Fruit fly (Drosophila melanogaster): ENCODE results near the gene CG4408.

CG4408 gene

DNA sequence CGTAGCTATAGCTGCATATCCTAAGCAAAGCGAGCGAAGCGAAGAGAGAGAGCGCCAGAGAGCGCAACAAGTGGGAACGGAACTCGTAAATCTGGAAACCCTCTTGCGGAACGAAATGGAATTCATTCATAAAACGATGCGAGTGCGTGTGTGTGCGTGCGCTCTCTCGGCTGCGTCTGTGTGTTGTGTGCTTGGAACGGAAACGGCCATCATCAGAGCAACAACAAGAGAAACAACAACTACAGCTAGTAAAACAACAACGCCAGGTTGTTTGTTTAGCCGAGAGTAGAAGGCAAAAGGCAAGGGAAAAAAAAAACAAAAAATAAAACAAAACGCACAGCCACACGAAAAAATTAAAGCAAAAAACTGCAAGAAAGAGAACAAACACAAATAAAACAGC lies 49.0 kb downstream of the CG4408 start (continued):
- TF ChIP-seq CG34422 (GFP tag; IDR thresholded peaks at IDR 0.05) (no peak; the same call in 2 of the 3 replicates), CG12769 (tag; optimal IDR thresholded peaks at IDR 0.05) (peak; percentile 1), Hey (tag; optimal IDR thresholded peaks at IDR 0.05) (no peak), pzg (GFP tag; optimal IDR thresholded peaks at IDR 0.05) (no peak), Trl (optimal IDR thresholded peaks at IDR 0.05) (peak; percentile 87 to 93), Trl (GFP tag; optimal IDR thresholded peaks at IDR 0.05) (peak; percentile 60), gcm (GFP tag; optimal IDR thresholded peaks at IDR 0.05) (peak; percentile 46), Kr (GFP tag; optimal IDR thresholded peaks at IDR 0.05) (peak; percentile 20), Lhr (GFP tag; optimal IDR thresholded peaks at IDR 0.05) (no peak), pfk (GFP tag; optimal IDR thresholded peaks at IDR 0.05) (peak; percentile 99), CG12219 (GFP tag; optimal IDR thresholded peaks at IDR 0.05) (peak; percentile 20), Hand (GFP tag; optimal IDR thresholded peaks at IDR 0.05) (no peak), CG7839 (tag; optimal IDR thresholded peaks at IDR 0.05) (peak; percentile 24), maf-S (GFP tag; optimal IDR thresholded peaks at IDR 0.05) (no peak), zf30C (GFP tag; optimal IDR thresholded peaks at IDR 0.05) (peak; percentile 56), grau (tag; optimal IDR thresholded peaks at IDR 0.05) (peak; percentile 19), jumu (GFP tag; optimal IDR thresholded peaks at IDR 0.05) (no peak), MESR4 (GFP tag; optimal IDR thresholded peaks at IDR 0.05) (no peak), slp2 (GFP tag; optimal IDR thresholded peaks at IDR 0.05) (no peak), CG15011 (GFP tag; optimal IDR thresholded peaks at IDR 0.05) (peak; percentile 18), insv (GFP tag; optimal IDR thresholded peaks at IDR 0.05) (peak in 1 of 2 experiments; percentile 15), row (GFP tag; IDR thresholded peaks at IDR 0.05) (0 out of 3 replicates have a peak, but pooled peaks have one; percentile 6), CG3407 (GFP tag; optimal IDR thresholded peaks at IDR 0.05) (peak; percentile 8), so (GFP tag; IDR thresholded peaks at IDR 0.05) (peak; percentile 53; the same call in 1 of the 3 replicates), lmd (GFP tag; IDR thresholded peaks at IDR 0.05) (no peak), NC2α (GFP tag; optimal IDR thresholded peaks at IDR 0.05) (peak; percentile 71), Side (GFP tag; optimal IDR thresholded peaks at IDR 0.05) (peak; percentile 49), caup (GFP tag; optimal IDR thresholded peaks at IDR 0.05; ENCODE audit: severe bottlenecking) (peak; percentile 73), CG9437 (GFP tag; optimal IDR thresholded peaks at IDR 0.05) (peak; percentile 12), MBD-R2 (GFP tag; IDR thresholded peaks at IDR 0.05) (peak; percentile 13; the same call in 1 of the 2 replicates), E2f2 (GFP tag; IDR thresholded peaks at IDR 0.05) (0 out of 2 replicates have a peak, but pooled peaks have one; percentile 16), seq (GFP tag; IDR thresholded peaks at IDR 0.05) (peak; percentile 61; the same call in 1 of the 2 replicates), rib (GFP tag; IDR thresholded peaks at IDR 0.05) (no peak), CG7928 (GFP tag; optimal IDR thresholded peaks at IDR 0.05) (no peak), lilli (GFP tag; optimal IDR thresholded peaks at IDR 0.05) (no peak), CG10959 (GFP tag; IDR thresholded peaks at IDR 0.05) (no peak), Hr39 (optimal IDR thresholded peaks at IDR 0.05) (no peak), ara (GFP tag; IDR thresholded peaks at IDR 0.05) (no peak), CG10274 (GFP tag; optimal IDR thresholded peaks at IDR 0.05) (no peak), slou (GFP tag; optimal IDR thresholded peaks at IDR 0.05) (no peak), bowl (GFP tag; IDR thresholded peaks at IDR 0.05) (peak; percentile 52; the same call in 1 of the 2 replicates), BEAF-32 (GFP tag; optimal IDR thresholded peaks at IDR 0.05) (no peak), Fer2 (tag; optimal IDR thresholded peaks at IDR 0.05) (peak; percentile 15), CG2202 (tag; optimal IDR thresholded peaks at IDR 0.05) (peak; percentile 4), D19B (GFP tag; optimal IDR thresholded peaks at IDR 0.05) (no peak), Hsf (GFP tag; optimal IDR thresholded peaks at IDR 0.05) (peak; percentile 3), fd64A (GFP tag; optimal IDR thresholded peaks at IDR 0.05) (peak; percentile 54), ATbp (GFP tag; optimal IDR thresholded peaks at IDR 0.05) (peak; percentile 13), D (optimal IDR thresholded peaks at IDR 0.05) (no peak), D (GFP tag; optimal IDR thresholded peaks at IDR 0.05) (peak; percentile 22), sna (GFP tag; IDR thresholded peaks at IDR 0.05; ENCODE audit: partially characterized antibody) (no peak), B-H2 (GFP tag; optimal IDR thresholded peaks at IDR 0.05) (peak; percentile 22)

Measured in whole organism, embryonic.